Fruit fly (Drosophila melanogaster) whole organism, embryonic: ENCODE measurements around the gene Nthl1.

Experiments used
- Ada2b ChIP-seq: fragments of 200-800 bp; sonication (Bioruptor generic); IDR thresholded peaks from 2 replicates; pipeline ENCODE4 v1.3.6; 2022; ENCODE audit warnings: missing biosample characterization, missing genetic modification characterization
- B-H1 ChIP-seq: fragments of 200-800 bp; sonication (Bioruptor generic); IDR thresholded peaks from 3 replicates; pipeline ENCODE4 v1.3.6; 2022; ENCODE audit warnings: missing biosample characterization, missing genetic modification characterization
- CG10147 ChIP-seq: fragments of 200-800 bp; sonication (Bioruptor generic); optimal IDR thresholded peaks from 2 replicates; lab custom pipeline; 2019; ENCODE audit warnings: missing biosample characterization, mild to moderate bottlenecking, missing genetic modification characterization, moderate library complexity
- CG10462 ChIP-seq: fragments of 200-800 bp; sonication (Bioruptor generic); optimal IDR thresholded peaks from 2 replicates; lab custom pipeline; 2016; ENCODE audit warnings: missing biosample characterization, missing genetic modification characterization
- CG13624 ChIP-seq: fragments of 200-800 bp; sonication (Bioruptor generic); optimal IDR thresholded peaks from 2 replicates; lab custom pipeline; 2016; ENCODE audit warnings: missing biosample characterization, missing genetic modification characterization
- CG14014 ChIP-seq: fragments of 200-800 bp; sonication (Bioruptor generic); IDR thresholded peaks from 2 replicates; pipeline ENCODE4 v1.3.6; 2022; ENCODE audit warnings: missing biosample characterization, missing genetic modification characterization
- CG15514 ChIP-seq: fragments of 200-800 bp; sonication (Bioruptor generic); optimal IDR thresholded peaks from 3 replicates; lab custom pipeline; 2017; ENCODE audit warnings: missing biosample characterization, missing genetic modification characterization, mild to moderate bottlenecking, moderate library complexity, missing genetic modification reagents
- CG15601 ChIP-seq: fragments of 200-800 bp; sonication (Bioruptor generic); optimal IDR thresholded peaks from 3 replicates; lab custom pipeline; 2019; ENCODE audit warnings: missing biosample characterization, mild to moderate bottlenecking, missing genetic modification characterization, moderate library complexity
- CG1603 ChIP-seq: fragments of 200-800 bp; sonication (Bioruptor generic); optimal IDR thresholded peaks from 2 replicates; lab custom pipeline; 2019; ENCODE audit warnings: missing biosample characterization, mild to moderate bottlenecking, missing genetic modification characterization, moderate library complexity
- CG17328 ChIP-seq: fragments of 200-800 bp; sonication (Bioruptor generic); IDR thresholded peaks from 2 replicates; pipeline ENCODE4 v1.3.6; 2022; ENCODE audit warnings: missing biosample characterization, missing genetic modification characterization
- CG17359 ChIP-seq: fragments of 200-800 bp; sonication (Bioruptor generic); optimal IDR thresholded peaks from 3 replicates; lab custom pipeline; 2018; ENCODE audit warnings: missing biosample characterization, mild to moderate bottlenecking, missing genetic modification characterization, moderate library complexity
- CG17361 ChIP-seq: fragments of 200-800 bp; sonication (Bioruptor generic); IDR thresholded peaks from 3 replicates; pipeline ENCODE4 v1.3.6; 2022; ENCODE audit warnings: missing biosample characterization, missing genetic modification characterization
- CG32772 ChIP-seq: fragments of 200-800 bp; sonication (Bioruptor generic); IDR thresholded peaks from 2 replicates; pipeline ENCODE4 v1.3.6; 2022; ENCODE audit warnings: missing biosample characterization, missing genetic modification characterization
- CG7271 ChIP-seq: fragments of 200-800 bp; sonication (Bioruptor generic); optimal IDR thresholded peaks from 2 replicates; lab custom pipeline; 2018; ENCODE audit warnings: missing biosample characterization, mild to moderate bottlenecking, missing genetic modification characterization, moderate library complexity
- CG7372 ChIP-seq: fragments of 200-800 bp; sonication (Bioruptor generic); IDR thresholded peaks from 2 replicates; pipeline ENCODE4 v1.3.6; 2022; ENCODE audit warnings: missing biosample characterization, missing genetic modification characterization
- CG8089 ChIP-seq: fragments of 200-800 bp; sonication (Bioruptor generic); optimal IDR thresholded peaks from 3 replicates; lab custom pipeline; 2016; ENCODE audit warnings: missing biosample characterization, missing genetic modification characterization
- CoRest ChIP-seq: fragments of 200-800 bp; sonication (Bioruptor generic); optimal IDR thresholded peaks from 3 replicates; lab custom pipeline; 2018; ENCODE audit warnings: missing biosample characterization, mild to moderate bottlenecking, missing genetic modification characterization, moderate library complexity
- Dek ChIP-seq: fragments of 200-800 bp; sonication (Bioruptor generic); optimal IDR thresholded peaks from 3 replicates; lab custom pipeline; 2019; ENCODE audit warnings: missing biosample characterization, mild to moderate bottlenecking, missing genetic modification characterization, moderate library complexity
- E2f2 ChIP-seq: fragments of 200-800 bp; sonication (Bioruptor generic); IDR thresholded peaks from 2 replicates; pipeline ENCODE4 v1.3.6; 2022; ENCODE audit warnings: missing biosample characterization, missing genetic modification characterization
- ERR ChIP-seq: fragments of 200-800 bp; sonication (Bioruptor generic); optimal IDR thresholded peaks from 2 replicates; lab custom pipeline; 2016; ENCODE audit warnings: missing biosample characterization, missing genetic modification characterization
- H15 ChIP-seq: fragments of 200-800 bp; sonication (Bioruptor generic); IDR thresholded peaks from 3 replicates; pipeline ENCODE4 v1.3.6; 2022; ENCODE audit warnings: missing biosample characterization, missing genetic modification characterization
- H2.0 ChIP-seq: fragments of 200-800 bp; sonication (Bioruptor generic); IDR thresholded peaks from 2 replicates; pipeline ENCODE4 v1.3.6; 2022; ENCODE audit warnings: missing biosample characterization, missing genetic modification characterization
- Jarid2 ChIP-seq: fragments of 200-800 bp; sonication (Bioruptor generic); optimal IDR thresholded peaks from 3 replicates; lab custom pipeline; 2017; ENCODE audit warnings: mild to moderate bottlenecking, missing biosample characterization, missing genetic modification reagents, missing genetic modification characterization
- Meics ChIP-seq: fragments of 200-800 bp; sonication (Bioruptor generic); optimal IDR thresholded peaks from 2 replicates; lab custom pipeline; 2017; ENCODE audit warnings: missing biosample characterization, mild to moderate bottlenecking, missing genetic modification characterization
- Neu2 ChIP-seq: fragments of 200-800 bp; sonication (Bioruptor generic); optimal IDR thresholded peaks from 3 replicates; lab custom pipeline; 2016; ENCODE audit warnings: missing biosample characterization, missing genetic modification characterization, borderline replicate concordance
- PHDP ChIP-seq: fragments of 200-800 bp; sonication (Bioruptor generic); optimal IDR thresholded peaks from 3 replicates; lab custom pipeline; 2018; ENCODE audit warnings: missing biosample characterization, mild to moderate bottlenecking, missing genetic modification characterization, moderate library complexity
- Rfx ChIP-seq: fragments of 200-800 bp; sonication (Bioruptor generic); IDR thresholded peaks from 2 replicates; pipeline ENCODE4 v1.3.6; 2022; ENCODE audit warnings: missing biosample characterization, missing genetic modification characterization
- Sox100B ChIP-seq: fragments of 200-800 bp; sonication (Bioruptor generic); optimal IDR thresholded peaks from 3 replicates; lab custom pipeline; 2018; ENCODE audit warnings: missing biosample characterization, mild to moderate bottlenecking, missing genetic modification characterization
- abd-A ChIP-seq: fragments of 200-800 bp; sonication (Bioruptor generic); optimal IDR thresholded peaks from 3 replicates; lab custom pipeline; 2019; ENCODE audit warnings: missing biosample characterization, mild to moderate bottlenecking, missing genetic modification characterization, moderate library complexity
- az2 ChIP-seq: fragments of 200-800 bp; sonication (Bioruptor generic); optimal IDR thresholded peaks from 3 replicates; lab custom pipeline; 2016; ENCODE audit warnings: missing biosample characterization, missing genetic modification characterization
- br ChIP-seq: fragments of >200 bp; optimal IDR thresholded peaks from 2 replicates; lab custom pipeline; 2017
- btn ChIP-seq: fragments of 200-800 bp; sonication (Bioruptor generic); optimal IDR thresholded peaks from 2 replicates; lab custom pipeline; 2016; ENCODE audit warnings: missing biosample characterization, missing genetic modification characterization
- ci ChIP-seq: fragments of 200-800 bp; sonication (Bioruptor generic); IDR thresholded peaks from 3 replicates; pipeline ENCODE4 v1.3.6; 2022; ENCODE audit warnings: missing biosample characterization, missing genetic modification characterization
- en ChIP-seq: fragments of 200-800 bp; sonication (Bioruptor generic); optimal IDR thresholded peaks from 2 replicates; lab custom pipeline; 2016; ENCODE audit warnings: missing biosample characterization, missing genetic modification characterization
- fd96Cb ChIP-seq: fragments of 200-800 bp; sonication (Bioruptor generic); optimal IDR thresholded peaks from 2 replicates; lab custom pipeline; 2018; ENCODE audit warnings: missing biosample characterization, mild to moderate bottlenecking, missing genetic modification characterization, moderate library complexity
- gem ChIP-seq: fragments of 200-800 bp; sonication (Bioruptor generic); optimal IDR thresholded peaks from 2 replicates; lab custom pipeline; 2019; ENCODE audit warnings: missing biosample characterization, mild to moderate bottlenecking, missing genetic modification characterization, moderate library complexity
- grau ChIP-seq: fragments of 200-800 bp; optimal IDR thresholded peaks from 3 replicates; lab custom pipeline; 2019; ENCODE audit warnings: missing biosample characterization, mild to moderate bottlenecking, missing genetic modification characterization, moderate library complexity
- nmo ChIP-seq: fragments of 200-800 bp; sonication (Bioruptor generic); optimal IDR thresholded peaks from 2 replicates; lab custom pipeline; 2018; ENCODE audit warnings: missing biosample characterization, mild to moderate bottlenecking, missing genetic modification characterization, moderate library complexity
- pan ChIP-seq, 4 experiments: fragments of >200 bp in 3 of 4; fragments of 200-800 bp in 1 of 4; sonication (Bioruptor generic) in 1 of 4; optimal IDR thresholded peaks in 3 of 4; IDR thresholded peaks in 1 of 4; 2 replicates each; pipeline versions ENCODE4 v1.3.6 to Lab custom; 2017 to 2022; ENCODE audit warnings: missing biosample characterization in 2 of 4, missing genetic modification characterization in 2 of 4, mixed read lengths in 1 of 4
- pita ChIP-seq: fragments of 200-800 bp; sonication (Bioruptor generic); optimal IDR thresholded peaks from 2 replicates; lab custom pipeline; 2017; ENCODE audit warnings: missing biosample characterization, mild to moderate bottlenecking, missing genetic modification characterization
- ranshi ChIP-seq: fragments of 200-800 bp; sonication (Bioruptor generic); IDR thresholded peaks from 2 replicates; pipeline ENCODE4 v1.3.6; 2022; ENCODE audit warnings: missing biosample characterization, missing genetic modification characterization
- repo ChIP-seq: fragments of 200-800 bp; sonication (Bioruptor generic); optimal IDR thresholded peaks from 2 replicates; lab custom pipeline; 2016; ENCODE audit warnings: missing biosample characterization, missing genetic modification characterization
- scrt ChIP-seq: fragments of 200-800 bp; sonication (Bioruptor generic); optimal IDR thresholded peaks from 2 replicates; lab custom pipeline; 2018; ENCODE audit warnings: missing biosample characterization, mild to moderate bottlenecking, missing genetic modification characterization, moderate library complexity
- tin ChIP-seq: fragments of 200-800 bp; sonication (Bioruptor generic); optimal IDR thresholded peaks from 3 replicates; lab custom pipeline; 2016; ENCODE audit warnings: missing biosample characterization, missing genetic modification characterization
- tio ChIP-seq: fragments of 200-800 bp; sonication (Bioruptor generic); optimal IDR thresholded peaks from 2 replicates; lab custom pipeline; 2017; ENCODE audit warnings: missing biosample characterization, missing genetic modification characterization, inconsistent platforms
- tna ChIP-seq: fragments of 200-800 bp; sonication (Bioruptor generic); IDR thresholded peaks from 2 replicates; pipeline ENCODE4 v1.3.6; 2022; ENCODE audit warnings: missing biosample characterization, missing genetic modification characterization; ENCODE audit not compliant: partially characterized antibody
- vvl ChIP-seq: fragments of 200-800 bp; sonication (Bioruptor generic); IDR thresholded peaks from 2 replicates; pipeline ENCODE4 v1.3.6; 2022; ENCODE audit warnings: missing biosample characterization, missing genetic modification characterization
- z ChIP-seq: fragments of 200-800 bp; sonication (Bioruptor generic); IDR thresholded peaks from 3 replicates; pipeline ENCODE4 v1.3.6; 2022; ENCODE audit warnings: missing biosample characterization, missing genetic modification characterization
- zfh1 ChIP-seq: fragments of 200-800 bp; sonication (Bioruptor generic); IDR thresholded peaks from 3 replicates; pipeline ENCODE4 v1.3.6; 2022; ENCODE audit warnings: missing biosample characterization, missing genetic modification characterization

Gene Nthl1

dm6 chr2L:20950421-20951108 lies 22.9 kb upstream of the Nthl1 start (continued):
- TF ChIP-seq H15 (no peak), CG7271 (tag; lab: Kevin White, UChicago) (no peak), abd-A (peak; percentile 64), tin (GFP tag; lab: Kevin White, UChicago) (peak; percentile 20), en (GFP tag; lab: Kevin White, UChicago) (no peak), nmo (GFP tag; lab: Kevin White, UChicago) (peak; percentile 54), grau (tag; lab: Kevin White, UChicago) (peak; percentile 65), ERR (peak; percentile 35), E2f2 (GFP tag; lab: Robert Waterston, UW) (peak; percentile 31; the same call in 1 of the 2 replicates), CG15601 (tag; lab: Kevin White, UChicago) (peak; percentile 14), fd96Cb (tag; lab: Kevin White, UChicago) (peak; percentile 51), Ada2b (GFP tag; lab: Robert Waterston, UW) (peak; percentile 53; the same call in 1 of the 2 replicates), repo (peak; percentile 30), B-H1 (no peak), z (GFP tag; lab: Robert Waterston, UW) (no peak), CoRest (tag; lab: Kevin White, UChicago) (peak; percentile 71), CG15514 (no peak), pan (optimal IDR thresholded peaks at IDR 0.05; lab: Kevin White, UChicago) (no peak), pan (GFP tag; optimal IDR thresholded peaks at IDR 0.05 in 1 of 2, IDR thresholded peaks at IDR 0.05 in 1 of 2) (peak in 1 of 2 experiments; percentile 21), H2.0 (peak; percentile 70), vvl (GFP tag; lab: Robert Waterston, UW) (peak; percentile 55), tna (GFP tag; lab: Robert Waterston, UW) (no peak), pita (GFP tag; lab: Kevin White, UChicago) (no peak), btn (GFP tag; lab: Kevin White, UChicago) (peak; percentile 24), CG32772 (GFP tag; lab: Robert Waterston, UW) (peak; percentile 70), CG17361 (no peak), zfh1 (peak; percentile 73), Jarid2 (GFP tag; lab: Kevin White, UChicago) (no peak), Meics (GFP tag; lab: Kevin White, UChicago) (peak; percentile 10), CG10462 (GFP tag; lab: Kevin White, UChicago) (no peak), CG14014 (peak; percentile 65), tio (GFP tag; lab: Kevin White, UChicago) (peak; percentile 5), CG17328 (GFP tag; lab: Robert Waterston, UW) (peak; percentile 57), gem (peak; percentile 77), CG13624 (GFP tag; lab: Kevin White, UChicago) (peak; percentile 56), Neu2 (GFP tag; lab: Kevin White, UChicago) (no peak), ci (GFP tag; lab: Robert Waterston, UW) (peak; percentile 67; the same call in 2 of the 3 replicates), br (lab: Kevin White, UChicago) (no peak), Sox100B (GFP tag; lab: Kevin White, UChicago) (peak; percentile 21), CG17359 (peak; percentile 33), scrt (peak; percentile 35), CG7372 (GFP tag; lab: Robert Waterston, UW) (0 out of 2 replicates have a peak, but pooled peaks have one; percentile 23), CG8089 (GFP tag; lab: Kevin White, UChicago) (peak; percentile 29), Dek (tag; lab: Kevin White, UChicago) (peak; percentile 9), PHDP (peak; percentile 58), CG1603 (peak; percentile 61), az2 (GFP tag; lab: Kevin White, UChicago) (peak; percentile 9), ranshi (GFP tag; lab: Robert Waterston, UW) (peak; percentile 65), Rfx (peak; percentile 62; the same call in 1 of the 2 replicates), CG10147 (peak; percentile 34)
